Fruit fly (Drosophila melanogaster): ENCODE data around the gene Delta.

Delta gene

dm6 chr3R:19326043-19326805 lies at the start of gene Delta:
Delta (minus strand) TSS chr3R:19326217.
- TF ChIP-seq kay (GFP tag; ENCODE audit: borderline replicate concordance) = peak; percentile 11
- peak; percentile 2 for TF ChIP-seq tj (GFP tag; optimal IDR thresholded peaks at IDR 0.05)
- no peak for TF ChIP-seq pad (GFP tag; optimal IDR thresholded peaks at IDR 0.05)

- TF ChIP-seq CG14711 (tag; optimal IDR thresholded peaks at IDR 0.05) (no peak), bab1 (GFP tag; optimal IDR thresholded peaks at IDR 0.05) (no peak), Clk (GFP tag; optimal IDR thresholded peaks at IDR 0.05) (no peak), cic (GFP tag; optimal IDR thresholded peaks at IDR 0.05) (no peak), CG1620 (GFP tag; optimal IDR thresholded peaks at IDR 0.05) (no peak), CG5204 (GFP tag; optimal IDR thresholded peaks at IDR 0.05) (no peak)
Observed at dm6 chr3R:19374689-19375088, 48.7 kb upstream of the Delta start, which contains the start of gene CG3581. CG3581 (minus strand) TSS chr3R:19374789.

- no peak for TF ChIP-seq Crg-1 (GFP tag; optimal IDR thresholded peaks at IDR 0.05)
- TF ChIP-seq CG7101 (tag; optimal IDR thresholded peaks at IDR 0.05) = no peak
- no peak for TF ChIP-seq Mnt (GFP tag; optimal IDR thresholded peaks at IDR 0.05)
- no peak for TF ChIP-seq tj (GFP tag; optimal IDR thresholded peaks at IDR 0.05)
- no peak for TF ChIP-seq toe (GFP tag; optimal IDR thresholded peaks at IDR 0.05)
- TF ChIP-seq CG14711 (tag; optimal IDR thresholded peaks at IDR 0.05) = no peak
Observed at dm6 chr3R:19370693-19371092, 44.7 kb upstream of the Delta start.

dm6 chr3R:19369060-19369459 lies 43.0 kb upstream of the Delta start:
- TF ChIP-seq ovo (GFP tag; optimal IDR thresholded peaks at IDR 0.05) = no peak
- TF ChIP-seq cnc (optimal IDR thresholded peaks at IDR 0.05) = no peak
- TF ChIP-seq CG5204 (GFP tag; optimal IDR thresholded peaks at IDR 0.05) = no peak
- TF ChIP-seq CG12768 (GFP tag; optimal IDR thresholded peaks at IDR 0.05) = no peak
- no peak for TF ChIP-seq cic (GFP tag; optimal IDR thresholded peaks at IDR 0.05)
- no peak for TF ChIP-seq CG11617 (GFP tag; optimal IDR thresholded peaks at IDR 0.05)
- no peak for TF ChIP-seq CG7101 (tag; optimal IDR thresholded peaks at IDR 0.05)
- TF ChIP-seq Hr96 (GFP tag; optimal IDR thresholded peaks at IDR 0.05) = no peak

- TF ChIP-seq CG12768 (GFP tag; optimal IDR thresholded peaks at IDR 0.05) (no peak), CG7045 (GFP tag; optimal IDR thresholded peaks at IDR 0.05) (no peak), Crg-1 (GFP tag; optimal IDR thresholded peaks at IDR 0.05) (no peak), cic (GFP tag; optimal IDR thresholded peaks at IDR 0.05) (no peak), CG1620 (GFP tag; optimal IDR thresholded peaks at IDR 0.05) (no peak), CG5204 (GFP tag; optimal IDR thresholded peaks at IDR 0.05) (no peak), kay (GFP tag; ENCODE audit: borderline replicate concordance) (no peak), toe (GFP tag; optimal IDR thresholded peaks at IDR 0.05) (no peak), tj (GFP tag; optimal IDR thresholded peaks at IDR 0.05) (no peak), ovo (GFP tag; optimal IDR thresholded peaks at IDR 0.05) (no peak), bab1 (GFP tag; optimal IDR thresholded peaks at IDR 0.05) (no peak), CG7101 (tag; optimal IDR thresholded peaks at IDR 0.05) (no peak), CG14711 (tag; optimal IDR thresholded peaks at IDR 0.05) (no peak), pad (GFP tag; optimal IDR thresholded peaks at IDR 0.05) (no peak), CG33017 (tag; optimal IDR thresholded peaks at IDR 0.05) (no peak), Clk (GFP tag; optimal IDR thresholded peaks at IDR 0.05) (no peak), cnc (optimal IDR thresholded peaks at IDR 0.05) (no peak)
Observed at dm6 chr3R:19362879-19363278, 36.9 kb upstream of the Delta start.

- TF ChIP-seq CG14711 (tag; optimal IDR thresholded peaks at IDR 0.05) = no peak
- no peak for TF ChIP-seq kay (GFP tag; ENCODE audit: borderline replicate concordance)
- no peak for TF ChIP-seq Mnt (GFP tag; optimal IDR thresholded peaks at IDR 0.05)
- TF ChIP-seq tj (GFP tag; optimal IDR thresholded peaks at IDR 0.05) = no peak
- TF ChIP-seq cnc (optimal IDR thresholded peaks at IDR 0.05) = no peak
- TF ChIP-seq CG7045 (GFP tag; optimal IDR thresholded peaks at IDR 0.05) = no peak
- TF ChIP-seq CG33017 (tag; optimal IDR thresholded peaks at IDR 0.05) = no peak
- no peak for TF ChIP-seq CG1620 (GFP tag; optimal IDR thresholded peaks at IDR 0.05)
- no peak for TF ChIP-seq CG11617 (GFP tag; optimal IDR thresholded peaks at IDR 0.05)
- no peak for TF ChIP-seq Clk (GFP tag; optimal IDR thresholded peaks at IDR 0.05)
- TF ChIP-seq bab1 (GFP tag; optimal IDR thresholded peaks at IDR 0.05) = no peak
- no peak for TF ChIP-seq ovo (GFP tag; optimal IDR thresholded peaks at IDR 0.05)
- TF ChIP-seq toe (GFP tag; optimal IDR thresholded peaks at IDR 0.05) = no peak
- no peak for TF ChIP-seq CG5204 (GFP tag; optimal IDR thresholded peaks at IDR 0.05)
- TF ChIP-seq Hr96 (GFP tag; optimal IDR thresholded peaks at IDR 0.05) = no peak
- no peak for TF ChIP-seq Crg-1 (GFP tag; optimal IDR thresholded peaks at IDR 0.05)
- no peak for TF ChIP-seq pad (GFP tag; optimal IDR thresholded peaks at IDR 0.05)
- TF ChIP-seq CG12768 (GFP tag; optimal IDR thresholded peaks at IDR 0.05) = no peak
- TF ChIP-seq cic (GFP tag; optimal IDR thresholded peaks at IDR 0.05) = no peak
- no peak for TF ChIP-seq CG7101 (tag; optimal IDR thresholded peaks at IDR 0.05)
Observed at dm6 chr3R:19353751-19354150, 27.7 kb upstream of the Delta start, which contains the start of gene CG43203. CG43203 (plus strand) TSS chr3R:19354051.

dm6 chr3R:19352121-19352520 lies 26.1 kb upstream of the Delta start:
- no peak for TF ChIP-seq Hr96 (GFP tag; optimal IDR thresholded peaks at IDR 0.05)
- no peak for TF ChIP-seq Clk (GFP tag; optimal IDR thresholded peaks at IDR 0.05)
- no peak for TF ChIP-seq CG12768 (GFP tag; optimal IDR thresholded peaks at IDR 0.05)
- no peak for TF ChIP-seq CG1620 (GFP tag; optimal IDR thresholded peaks at IDR 0.05)
- no peak for TF ChIP-seq ovo (GFP tag; optimal IDR thresholded peaks at IDR 0.05)
- no peak for TF ChIP-seq bab1 (GFP tag; optimal IDR thresholded peaks at IDR 0.05)
- no peak for TF ChIP-seq Crg-1 (GFP tag; optimal IDR thresholded peaks at IDR 0.05)
- no peak for TF ChIP-seq toe (GFP tag; optimal IDR thresholded peaks at IDR 0.05)
- no peak for TF ChIP-seq CG7101 (tag; optimal IDR thresholded peaks at IDR 0.05)
- no peak for TF ChIP-seq cic (GFP tag; optimal IDR thresholded peaks at IDR 0.05)
- no peak for TF ChIP-seq CG7045 (GFP tag; optimal IDR thresholded peaks at IDR 0.05)
- TF ChIP-seq CG11617 (GFP tag; optimal IDR thresholded peaks at IDR 0.05) = no peak
- TF ChIP-seq Mnt (GFP tag; optimal IDR thresholded peaks at IDR 0.05) = no peak
- TF ChIP-seq pad (GFP tag; optimal IDR thresholded peaks at IDR 0.05) = no peak
- TF ChIP-seq CG14711 (tag; optimal IDR thresholded peaks at IDR 0.05) = no peak
- TF ChIP-seq tj (GFP tag; optimal IDR thresholded peaks at IDR 0.05) = no peak
- TF ChIP-seq cnc (optimal IDR thresholded peaks at IDR 0.05) = no peak
- TF ChIP-seq kay (GFP tag; ENCODE audit: borderline replicate concordance) = no peak

All from whole organism, adult.